Fruit fly (Drosophila melanogaster): ENCODE results near the gene CG44532.

CG44532 gene

DNA sequence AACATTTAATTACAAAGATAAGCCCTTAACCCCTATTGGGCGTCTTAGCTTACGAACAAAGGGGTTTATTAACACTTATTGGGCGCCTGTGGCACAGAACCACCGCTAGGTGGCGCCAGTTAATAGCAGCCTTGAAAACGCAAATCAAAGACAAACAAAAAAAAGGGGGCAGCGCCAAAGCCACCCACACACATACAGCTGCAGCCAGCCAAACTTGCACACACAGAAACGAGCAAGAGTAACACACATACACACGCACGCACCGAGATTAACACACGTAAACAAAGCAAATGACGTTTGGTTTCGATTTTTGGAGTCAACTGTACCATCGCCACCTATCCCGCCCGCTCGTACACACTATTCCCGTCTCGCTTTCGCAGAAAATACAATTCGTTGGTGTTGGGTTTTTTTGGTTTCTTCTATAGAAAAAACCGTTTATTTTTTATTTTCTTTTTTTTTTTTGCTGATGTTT lies 9.7 kb upstream of the CG44532 start (continued):
- TF ChIP-seq ase (GFP tag; IDR thresholded peaks at IDR 0.05) (0 out of 3 replicates have a peak, but pooled peaks have one; percentile 12), Eip74EF (GFP tag; optimal IDR thresholded peaks at IDR 0.05) (no peak), sqz (GFP tag; optimal IDR thresholded peaks at IDR 0.05) (peak; percentile 83), dysf (GFP tag; IDR thresholded peaks at IDR 0.05) (peak; percentile 34; the same call in 1 of the 3 replicates), aop (GFP tag; IDR thresholded peaks at IDR 0.05) (no peak), CG30403 (GFP tag; optimal IDR thresholded peaks at IDR 0.05) (peak; percentile 28), CG16815 (GFP tag; optimal IDR thresholded peaks at IDR 0.05) (no peak), sug (tag; optimal IDR thresholded peaks at IDR 0.05) (peak; percentile 33), klu (GFP tag; IDR thresholded peaks at IDR 0.05) (no peak), Hr51 (GFP tag; optimal IDR thresholded peaks at IDR 0.05) (no peak), HLH3B (GFP tag; IDR thresholded peaks at IDR 0.05) (peak; percentile 53; the same call in 1 of the 2 replicates), CG9876 (GFP tag; optimal IDR thresholded peaks at IDR 0.05) (peak; percentile 23), dan (GFP tag; IDR thresholded peaks at IDR 0.05) (no peak), Stat92E (GFP tag; optimal IDR thresholded peaks at IDR 0.05) (peak in 1 of 3 experiments; percentile 17), Six4 (GFP tag; optimal IDR thresholded peaks at IDR 0.05) (no peak), Hmr (GFP tag; optimal IDR thresholded peaks at IDR 0.05) (no peak), hb (GFP tag; IDR thresholded peaks at IDR 0.05; ENCODE audit: partially characterized antibody) (no peak), CG2120 (GFP tag; optimal IDR thresholded peaks at IDR 0.05) (peak; percentile 48), Asciz (GFP tag; optimal IDR thresholded peaks at IDR 0.05) (no peak), CG18764 (GFP tag; optimal IDR thresholded peaks at IDR 0.05) (no peak), D (optimal IDR thresholded peaks at IDR 0.05) (no peak), D (GFP tag; optimal IDR thresholded peaks at IDR 0.05) (no peak), bbx (GFP tag; IDR thresholded peaks at IDR 0.05; ENCODE audit: partially characterized antibody) (0 out of 2 replicates have a peak, but pooled peaks have one; percentile 25), crp (GFP tag; optimal IDR thresholded peaks at IDR 0.05) (no peak), Taf1 (GFP tag; IDR thresholded peaks at IDR 0.05) (no peak), CoRest (tag; optimal IDR thresholded peaks at IDR 0.05) (peak; percentile 30), CG17186 (GFP tag; optimal IDR thresholded peaks at IDR 0.05) (peak; percentile 33), CG12104 (GFP tag; optimal IDR thresholded peaks at IDR 0.05) (peak; percentile 24), Poxn (GFP tag; IDR thresholded peaks at IDR 0.05) (no peak), CG10959 (GFP tag; IDR thresholded peaks at IDR 0.05) (peak; percentile 71), dati (GFP tag; IDR thresholded peaks at IDR 0.05) (no peak), CG3847 (GFP tag; IDR thresholded peaks at IDR 0.05) (peak; percentile 36), row (GFP tag; IDR thresholded peaks at IDR 0.05) (peak; percentile 60; the same call in 2 of the 3 replicates), CG8281 (tag; optimal IDR thresholded peaks at IDR 0.05) (no peak), Atf6 (GFP tag; IDR thresholded peaks at IDR 0.05) (peak; percentile 56), bab2 (GFP tag; optimal IDR thresholded peaks at IDR 0.05) (no peak), trem (tag; optimal IDR thresholded peaks at IDR 0.05) (peak; percentile 41), CG15601 (tag; optimal IDR thresholded peaks at IDR 0.05) (peak; percentile 24), vvl (GFP tag; IDR thresholded peaks at IDR 0.05) (peak; percentile 76), tna (GFP tag; IDR thresholded peaks at IDR 0.05; ENCODE audit: partially characterized antibody) (peak; percentile 18; the same call in 1 of the 2 replicates), Bdp1 (GFP tag; optimal IDR thresholded peaks at IDR 0.05) (no peak), chinmo (GFP tag; IDR thresholded peaks at IDR 0.05; ENCODE audit: partially characterized antibody) (peak; percentile 97), CG10209 (GFP tag; optimal IDR thresholded peaks at IDR 0.05) (no peak), CG13894 (tag; optimal IDR thresholded peaks at IDR 0.05) (peak; percentile 69), chn (GFP tag; optimal IDR thresholded peaks at IDR 0.05) (peak; percentile 86), fd102C (GFP tag; optimal IDR thresholded peaks at IDR 0.05) (no peak), CG34422 (GFP tag; IDR thresholded peaks at IDR 0.05) (no peak), CG1647 (GFP tag; optimal IDR thresholded peaks at IDR 0.05) (no peak), sc (optimal IDR thresholded peaks at IDR 0.05) (no peak), sc (GFP tag; optimal IDR thresholded peaks at IDR 0.05) (no peak)
